Fruit fly (Drosophila melanogaster): ENCODE results near the gene eg.

The eg gene

DNA sequence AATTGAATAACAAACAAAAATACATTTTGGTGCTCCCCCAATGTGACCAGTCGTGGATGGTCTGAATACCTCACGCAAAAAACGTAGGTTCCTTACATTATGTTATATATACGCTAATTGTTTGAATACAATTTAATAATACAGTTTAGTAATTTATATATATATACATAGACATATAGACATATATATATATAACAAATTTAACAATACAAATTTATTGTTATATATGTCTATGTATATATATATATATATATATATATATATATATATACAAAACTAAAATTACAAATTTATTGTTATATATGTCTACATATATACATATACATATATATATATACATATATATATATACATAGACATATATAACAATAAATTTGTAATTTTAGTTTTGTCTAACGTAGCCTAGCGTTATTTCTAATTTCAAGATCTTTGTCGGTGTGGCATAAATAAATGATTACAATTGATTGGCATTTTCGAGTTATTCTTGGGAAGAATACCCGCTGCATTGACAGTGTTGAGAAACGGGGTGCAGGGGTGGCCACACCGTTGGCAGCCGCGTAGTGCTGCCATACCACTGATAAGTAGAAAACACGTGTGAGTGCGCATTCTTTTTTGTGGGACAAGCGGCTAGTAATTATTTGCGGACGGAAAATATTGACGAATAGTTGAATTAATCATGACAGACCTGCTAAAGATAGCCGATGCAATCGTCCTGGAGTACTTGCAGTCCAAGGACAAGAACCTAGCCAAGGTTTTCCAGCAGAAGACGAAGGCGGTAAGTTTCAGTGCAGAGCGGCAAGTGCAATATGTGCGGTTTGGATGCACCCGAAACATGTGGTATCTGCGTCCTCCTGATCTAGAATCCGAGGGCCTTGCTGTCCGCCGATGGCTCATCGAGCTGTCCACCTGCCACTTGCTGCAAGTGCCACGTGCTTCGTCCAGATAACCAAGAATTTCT, 24.0 kb downstream of the eg start, which contains the start of the genes CG7148 and Nopp140 (continued):
- TF ChIP-seq CG4282 (GFP tag; optimal IDR thresholded peaks at IDR 0.05) (peak; percentile 50), Neu2 (GFP tag; optimal IDR thresholded peaks at IDR 0.05; ENCODE audit: borderline replicate concordance) (no peak), CG14441 (GFP tag; IDR thresholded peaks at IDR 0.05) (peak; percentile 67), wdn (GFP tag; IDR thresholded peaks at IDR 0.05) (peak; percentile 61), CG4617 (GFP tag; optimal IDR thresholded peaks at IDR 0.05; ENCODE audit: borderline replicate concordance) (peak; percentile 75), jumu (GFP tag; optimal IDR thresholded peaks at IDR 0.05) (peak; percentile 51), Gug (GFP tag; IDR thresholded peaks at IDR 0.05) (peak; percentile 68; the same call in 3 of the 4 replicates), CG1832 (GFP tag; optimal IDR thresholded peaks at IDR 0.05) (no peak), CG2199 (GFP tag; IDR thresholded peaks at IDR 0.05) (0 out of 3 replicates have a peak, but pooled peaks have one; percentile 16), BEAF-32 (GFP tag; optimal IDR thresholded peaks at IDR 0.05) (peak; percentile 40), CG7556 (GFP tag; optimal IDR thresholded peaks at IDR 0.05) (no peak), nmo (GFP tag; optimal IDR thresholded peaks at IDR 0.05) (peak; percentile 54), HLHmδ (GFP tag; optimal IDR thresholded peaks at IDR 0.05) (peak; percentile 82), MESR4 (GFP tag; optimal IDR thresholded peaks at IDR 0.05) (peak; percentile 91), bcd (GFP tag; optimal IDR thresholded peaks at IDR 0.05) (peak; percentile 61), cato (GFP tag; optimal IDR thresholded peaks at IDR 0.05; ENCODE audit: borderline replicate concordance) (no peak), otp (GFP tag; IDR thresholded peaks at IDR 0.05) (peak; percentile 64; the same call in 2 of the 3 replicates), insv (GFP tag; optimal IDR thresholded peaks at IDR 0.05) (peak in 1 of 2 experiments; percentile 51), Stat92E (GFP tag; optimal IDR thresholded peaks at IDR 0.05) (no peak), CG10209 (GFP tag; optimal IDR thresholded peaks at IDR 0.05) (peak; percentile 63), tio (GFP tag; optimal IDR thresholded peaks at IDR 0.05) (no peak), CkIIα-i1 (GFP tag; IDR thresholded peaks at IDR 0.05) (no peak), MTF-1 (GFP tag; optimal IDR thresholded peaks at IDR 0.05; ENCODE audit: borderline replicate concordance) (peak; percentile 40), prd (optimal IDR thresholded peaks at IDR 0.05) (no peak), prd (GFP tag; IDR thresholded peaks at IDR 0.05) (peak; percentile 69), sug (tag; optimal IDR thresholded peaks at IDR 0.05) (peak; percentile 66), toy (GFP tag; IDR thresholded peaks at IDR 0.05) (no peak), CG3726 (GFP tag; IDR thresholded peaks at IDR 0.05) (no peak), HLH3B (GFP tag; IDR thresholded peaks at IDR 0.05) (peak; percentile 41; the same call in 1 of the 2 replicates), E2f2 (GFP tag; IDR thresholded peaks at IDR 0.05) (peak; percentile 55), CG4328 (GFP tag; optimal IDR thresholded peaks at IDR 0.05) (peak; percentile 1), br (optimal IDR thresholded peaks at IDR 0.05) (no peak), CG9609 (GFP tag; optimal IDR thresholded peaks at IDR 0.05) (peak; percentile 76), pnt (GFP tag; optimal IDR thresholded peaks at IDR 0.05) (peak; percentile 30), rib (GFP tag; IDR thresholded peaks at IDR 0.05) (peak; percentile 34; the same call in 1 of the 2 replicates), pan (optimal IDR thresholded peaks at IDR 0.05) (no peak), pan (GFP tag; optimal IDR thresholded peaks at IDR 0.05 in 1 of 2, IDR thresholded peaks at IDR 0.05 in 1 of 2) (peak in 1 of 2 experiments; percentile 65), hb (GFP tag; IDR thresholded peaks at IDR 0.05; ENCODE audit: partially characterized antibody) (no peak), HmgZ (tag; optimal IDR thresholded peaks at IDR 0.05) (peak; percentile 83), CG5953 (GFP tag; IDR thresholded peaks at IDR 0.05) (peak; percentile 48; the same call in 1 of the 2 replicates), ranshi (GFP tag; IDR thresholded peaks at IDR 0.05) (peak; percentile 60), lab (GFP tag; optimal IDR thresholded peaks at IDR 0.05) (peak; percentile 84), Opbp (GFP tag; IDR thresholded peaks at IDR 0.05; ENCODE audit: partially characterized antibody) (0 out of 3 replicates have a peak, but pooled peaks have one; percentile 5), chn (GFP tag; optimal IDR thresholded peaks at IDR 0.05) (peak; percentile 66), CG17361 (GFP tag; IDR thresholded peaks at IDR 0.05) (peak; percentile 47; the same call in 1 of the 3 replicates), Hr78 (GFP tag; optimal IDR thresholded peaks at IDR 0.05) (no peak), Camta (GFP tag; optimal IDR thresholded peaks at IDR 0.05) (peak; percentile 8), ssp (GFP tag; IDR thresholded peaks at IDR 0.05) (peak; percentile 63)

Data from whole organism, embryonic.